Worm (Caenorhabditis elegans): ENCODE measurements around the gene C15B12.1.

DNA sequence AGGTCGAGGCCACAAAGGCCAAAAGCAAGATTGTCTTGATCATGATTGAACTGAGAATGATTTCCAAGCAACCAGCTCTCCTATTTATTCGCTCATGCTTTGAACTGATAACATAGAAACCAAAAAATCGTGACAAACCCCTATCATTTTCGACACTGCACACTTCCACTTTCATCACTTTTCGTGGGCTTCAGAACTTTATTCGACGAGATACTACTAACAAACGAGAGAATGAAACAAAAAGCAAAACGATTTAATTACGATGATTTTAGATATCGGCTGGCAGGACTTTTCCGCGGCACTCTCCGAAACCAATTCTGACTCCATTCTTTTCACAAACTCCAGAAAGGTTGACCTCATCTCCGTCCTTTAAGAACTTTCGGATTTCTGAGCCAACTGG lies 30.0 kb upstream of the C15B12.1 start, which contains the start of gene asp-14:
- TF ChIP-seq nhr-76 (tag; optimal IDR thresholded peaks at IDR 0.05) = no peak
- no peak for TF ChIP-seq tbx-2 (tag; optimal IDR thresholded peaks at IDR 0.05)
- no peak for TF ChIP-seq elt-3 (tag; optimal IDR thresholded peaks at IDR 0.05)
- TF ChIP-seq mep-1 (tag; optimal IDR thresholded peaks at IDR 0.05) = no peak
